Worm (Caenorhabditis elegans) whole organism, L2 larva: ENCODE results near the gene lir-3.

Source experiments
- F13H6.1 ChIP-seq: sonication (generic microtip); optimal IDR thresholded peaks from 2 replicates; lab custom pipeline; 2016; ENCODE audit warnings: missing genetic modification characterization, missing compliant biosample characterization
- ama-1 ChIP-seq: fragments of 150-350 bp; optimal IDR thresholded peaks from 2 replicates; lab custom pipeline; 2018; ENCODE audit warnings: inconsistent platforms
- blmp-1 ChIP-seq: sonication (generic microtip); optimal IDR thresholded peaks from 2 replicates; lab custom pipeline; 2017; ENCODE audit warnings: missing genetic modification characterization, mild to moderate bottlenecking, missing compliant biosample characterization, antibody characterized with exemption, moderate library complexity; ENCODE audit not compliant: insufficient read depth
- ceh-16 ChIP-seq: fragments of 150-350 bp; optimal IDR thresholded peaks from 2 replicates; lab custom pipeline; 2014; ENCODE audit warnings: missing biosample characterization, missing genetic modification characterization
- ceh-82 ChIP-seq: fragments of 150-350 bp; optimal IDR thresholded peaks from 2 replicates; lab custom pipeline; 2014; ENCODE audit warnings: missing biosample characterization, missing genetic modification characterization
- crh-2 ChIP-seq: sonication (generic microtip); optimal IDR thresholded peaks from 2 replicates; lab custom pipeline; 2017; ENCODE audit warnings: missing biosample characterization, missing genetic modification characterization
- dmd-4 ChIP-seq: sonication (generic microtip); optimal IDR thresholded peaks from 2 replicates; lab custom pipeline; 2017; ENCODE audit warnings: missing biosample characterization, missing genetic modification characterization
- egl-27 ChIP-seq: sonication (generic microtip); optimal IDR thresholded peaks from 3 replicates; lab custom pipeline; 2017; ENCODE audit warnings: missing biosample characterization, missing genetic modification reagents, missing genetic modification characterization
- elt-1 ChIP-seq: fragments of 150-350 bp; optimal IDR thresholded peaks from 2 replicates; lab custom pipeline; 2014; ENCODE audit warnings: missing biosample characterization, missing genetic modification characterization
- elt-3 ChIP-seq: sonication (generic microtip); optimal IDR thresholded peaks from 2 replicates; lab custom pipeline; 2017; ENCODE audit warnings: missing biosample characterization, missing genetic modification characterization
- fos-1 ChIP-seq: fragments of 150-350 bp; optimal IDR thresholded peaks from 2 replicates; lab custom pipeline; 2014; ENCODE audit warnings: missing biosample characterization, missing genetic modification characterization
- lin-13 ChIP-seq: fragments of 150-350 bp; optimal IDR thresholded peaks from 2 replicates; lab custom pipeline; 2014; ENCODE audit warnings: missing biosample characterization, missing genetic modification reagents, missing genetic modification characterization
- lin-39 ChIP-seq: fragments of 150-350 bp; optimal IDR thresholded peaks from 2 replicates; lab custom pipeline; 2014; ENCODE audit warnings: missing biosample characterization, missing genetic modification reagents, missing genetic modification characterization
- mbf-1 ChIP-seq: sonication (generic microtip); optimal IDR thresholded peaks from 2 replicates; lab custom pipeline; 2017; ENCODE audit warnings: missing biosample characterization, missing genetic modification characterization
- nhr-10 ChIP-seq: sonication (generic microtip); optimal IDR thresholded peaks from 2 replicates; lab custom pipeline; 2017; ENCODE audit warnings: missing biosample characterization, missing genetic modification characterization
- nhr-11 ChIP-seq: fragments of 150-350 bp; optimal IDR thresholded peaks from 2 replicates; lab custom pipeline; 2014; ENCODE audit warnings: missing biosample characterization, missing genetic modification characterization
- nhr-12 ChIP-seq: fragments of 150-350 bp; optimal IDR thresholded peaks from 2 replicates; lab custom pipeline; 2014; ENCODE audit warnings: missing biosample characterization, missing genetic modification characterization
- nhr-129 ChIP-seq: fragments of 150-350 bp; optimal IDR thresholded peaks from 2 replicates; lab custom pipeline; 2014; ENCODE audit warnings: missing biosample characterization, missing genetic modification characterization
- nhr-21 ChIP-seq: fragments of 150-350 bp; optimal IDR thresholded peaks from 2 replicates; lab custom pipeline; 2014; ENCODE audit warnings: missing biosample characterization, missing genetic modification characterization
- nhr-6 ChIP-seq: fragments of 150-350 bp; optimal IDR thresholded peaks from 2 replicates; lab custom pipeline; 2014; ENCODE audit warnings: missing biosample characterization, missing genetic modification characterization
- nhr-77 ChIP-seq: fragments of 150-350 bp; optimal IDR thresholded peaks from 2 replicates; lab custom pipeline; 2014; ENCODE audit warnings: missing biosample characterization, missing genetic modification characterization
- sma-9 ChIP-seq, 2 experiments: fragments of 150-350 bp in 1 of 2; sonication (generic microtip) in 1 of 2; optimal IDR thresholded peaks; 2 replicates each; lab custom pipeline; 2014 to 2016; ENCODE audit warnings: missing genetic modification characterization in 2 of 2, mild to moderate bottlenecking in 1 of 2, missing biosample characterization in 1 of 2, missing compliant biosample characterization in 1 of 2, missing genetic modification reagents in 1 of 2, moderate library complexity in 1 of 2
- snpc-4 ChIP-seq: fragments of 150-350 bp; optimal IDR thresholded peaks from 2 replicates; lab custom pipeline; 2014; ENCODE audit warnings: missing biosample characterization, missing genetic modification characterization
- unc-62 ChIP-seq: fragments of 150-350 bp; optimal IDR thresholded peaks from 2 replicates; lab custom pipeline; 2014; ENCODE audit warnings: missing biosample characterization, missing genetic modification reagents, missing genetic modification characterization
- zag-1 ChIP-seq: fragments of 150-350 bp; optimal IDR thresholded peaks from 2 replicates; lab custom pipeline; 2014; ENCODE audit warnings: missing biosample characterization, missing genetic modification characterization
- ztf-11 ChIP-seq: sonication (generic microtip); optimal IDR thresholded peaks from 2 replicates; lab custom pipeline; 2017; ENCODE audit warnings: missing biosample characterization, missing genetic modification characterization
- ztf-4 ChIP-seq: fragments of 150-350 bp; optimal IDR thresholded peaks from 2 replicates; lab custom pipeline; 2014; ENCODE audit warnings: missing biosample characterization, missing genetic modification characterization

Gene lir-3

DNA sequence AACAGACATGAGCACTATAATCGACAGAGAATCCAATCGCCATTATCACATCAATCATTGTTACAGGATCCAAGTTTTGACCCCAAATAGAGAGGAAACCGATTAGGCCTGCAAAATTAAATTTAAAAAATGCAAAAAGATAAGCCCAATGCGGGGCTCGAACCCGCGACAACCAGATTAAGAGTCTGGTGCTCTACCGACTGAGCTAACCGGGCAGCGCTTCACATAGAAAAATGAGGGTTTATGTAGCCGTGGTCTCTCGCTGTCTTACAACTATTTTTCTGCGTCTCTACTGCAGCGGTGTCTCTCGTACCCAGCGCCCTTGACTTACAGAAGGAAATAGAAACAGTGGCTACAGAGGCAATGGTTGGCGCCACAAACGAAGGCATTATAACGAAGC lies 26.9 kb downstream of the lir-3 start (continued):
- TF ChIP-seq nhr-21 (tag; lab: Kevin White, UChicago) (peak; percentile 8), F13H6.1 (no peak), nhr-77 (tag; lab: Kevin White, UChicago) (no peak), lin-13 (peak; percentile 30), egl-27 (no peak), snpc-4 (tag; lab: Kevin White, UChicago) (peak; percentile 58), nhr-6 (tag; lab: Kevin White, UChicago) (no peak)

DNA sequence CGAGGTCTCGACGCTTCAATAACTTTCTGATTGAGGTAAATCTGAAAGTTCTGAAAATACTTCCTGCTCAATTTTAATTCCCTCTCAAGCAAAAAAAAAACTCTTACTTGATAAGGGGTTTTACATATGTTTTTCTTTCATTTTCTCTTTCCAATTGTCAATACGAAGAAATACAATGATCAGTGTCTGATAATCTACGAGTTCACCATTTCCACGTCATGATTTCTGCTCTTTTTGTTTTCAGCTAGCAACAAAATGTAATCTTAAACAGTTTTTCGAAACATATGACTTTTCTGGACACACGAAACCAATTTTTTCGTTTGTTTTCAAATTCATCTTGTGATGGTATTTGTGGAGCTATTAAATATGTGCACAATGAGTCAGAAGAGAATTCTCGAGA lies 28.4 kb downstream of the lir-3 start:
- TF ChIP-seq crh-2 (tag; lab: Kevin White, UChicago): peak; percentile 9
- no peak for TF ChIP-seq mbf-1

DNA sequence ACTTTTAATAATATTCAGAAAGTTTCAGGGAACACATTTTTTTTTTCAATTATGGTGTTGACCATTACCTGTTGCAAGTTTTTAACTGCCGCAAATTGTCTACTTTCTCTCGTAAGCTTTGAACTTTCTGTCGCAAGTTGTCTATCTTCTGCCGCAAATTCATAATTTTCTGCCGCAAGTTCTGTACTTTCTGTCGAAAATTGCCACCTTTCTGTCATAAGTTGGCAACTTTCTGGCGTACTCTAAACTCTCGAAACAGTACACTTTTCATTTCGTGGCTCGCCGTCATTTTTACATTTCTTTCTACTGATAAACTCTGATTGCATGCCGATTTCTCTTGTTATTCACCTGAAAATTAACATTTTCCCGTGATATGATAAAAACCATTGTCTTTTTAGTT lies 29.2 kb downstream of the lir-3 start:
- TF ChIP-seq fos-1 (tag; lab: Kevin White, UChicago): peak; percentile 8
- TF ChIP-seq egl-27: no peak

DNA sequence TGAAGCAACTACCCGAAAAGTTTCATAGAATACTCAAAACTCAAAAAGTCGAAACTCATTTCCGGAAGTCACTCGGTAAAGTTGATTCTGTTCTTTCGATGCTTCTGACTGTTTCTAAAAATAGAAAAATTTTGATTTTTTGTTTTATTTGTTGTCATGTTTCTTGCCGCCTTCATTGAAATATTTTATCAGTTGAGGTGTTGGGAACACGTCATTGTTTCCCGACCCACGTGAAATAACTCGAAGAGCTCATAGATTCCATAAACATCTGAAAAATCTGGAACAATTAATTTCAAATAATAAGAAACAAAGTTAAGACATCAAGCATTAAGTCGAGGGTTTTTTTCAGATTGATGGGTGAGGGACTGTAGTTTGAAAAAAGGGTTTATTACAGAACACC lies 29.6 kb downstream of the lir-3 start:
- TF ChIP-seq ztf-4 (tag; lab: Kevin White, UChicago) (no peak), nhr-77 (tag; lab: Kevin White, UChicago) (no peak), ceh-82 (tag; lab: Kevin White, UChicago) (no peak), zag-1 (tag; lab: Kevin White, UChicago) (no peak), nhr-129 (tag; lab: Kevin White, UChicago) (no peak), lin-39 (tag; lab: Kevin White, UChicago) (no peak), F13H6.1 (no peak), crh-2 (tag; lab: Kevin White, UChicago) (peak; percentile 14)
- TF ChIP-seq, all 48 proteins: peak for 1

DNA sequence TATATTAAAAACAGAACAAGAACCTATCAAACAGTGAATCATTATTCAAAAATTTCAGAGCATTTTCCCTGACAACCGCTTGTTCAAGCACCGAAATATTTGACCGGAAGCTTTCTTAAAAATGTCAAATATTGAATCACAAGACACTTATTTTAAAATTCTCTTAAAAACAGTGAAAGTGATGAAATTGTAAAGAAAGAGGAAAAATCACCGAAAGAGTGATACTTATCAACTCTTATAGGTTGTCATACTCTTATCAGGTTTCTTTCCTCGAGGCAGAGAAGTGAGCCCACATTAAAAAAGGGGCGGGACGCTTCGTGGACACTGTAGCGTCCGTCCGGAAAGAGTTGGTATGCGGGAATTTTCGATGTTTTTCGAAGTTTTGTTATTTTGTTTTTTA lies 30.8 kb downstream of the lir-3 start:
- TF ChIP-seq blmp-1 (tag; lab: Kevin White, UChicago) (peak; percentile 13), nhr-6 (tag; lab: Kevin White, UChicago) (no peak), fos-1 (tag; lab: Kevin White, UChicago) (peak; percentile 68)
- TF ChIP-seq, all 48 proteins: peak for 2

DNA sequence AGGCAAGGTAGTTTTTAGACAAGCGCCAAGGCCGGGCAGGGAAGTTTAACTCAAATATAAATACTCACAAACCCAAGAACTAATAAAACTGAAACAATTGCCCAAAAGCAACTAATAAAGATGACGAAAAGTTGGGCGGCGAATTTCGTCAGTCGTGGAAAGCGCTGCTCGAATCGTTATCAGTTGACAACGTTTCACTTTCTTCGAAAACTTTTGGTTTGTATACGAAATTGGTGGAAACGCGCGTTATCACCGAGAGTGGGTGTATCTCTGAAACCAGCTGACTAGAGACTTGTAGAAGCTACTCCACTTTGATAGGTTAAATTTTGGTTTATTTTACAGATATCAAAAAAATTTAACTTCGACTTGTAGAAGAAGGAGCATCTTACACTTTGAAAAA lies 31.5 kb downstream of the lir-3 start:
- TF ChIP-seq nhr-11 (tag; lab: Kevin White, UChicago) (no peak), nhr-12 (tag; lab: Kevin White, UChicago) (no peak), fos-1 (tag; lab: Kevin White, UChicago) (peak; percentile 55), nhr-129 (tag; lab: Kevin White, UChicago) (no peak), ceh-82 (tag; lab: Kevin White, UChicago) (no peak), sma-9 (GFP tag; optimal IDR thresholded peaks at IDR 0.05; lab: Kevin White, UChicago) (peak; percentile 33), sma-9 (tag; optimal IDR thresholded peaks at IDR 0.05; lab: Kevin White, UChicago) (no peak)

DNA sequence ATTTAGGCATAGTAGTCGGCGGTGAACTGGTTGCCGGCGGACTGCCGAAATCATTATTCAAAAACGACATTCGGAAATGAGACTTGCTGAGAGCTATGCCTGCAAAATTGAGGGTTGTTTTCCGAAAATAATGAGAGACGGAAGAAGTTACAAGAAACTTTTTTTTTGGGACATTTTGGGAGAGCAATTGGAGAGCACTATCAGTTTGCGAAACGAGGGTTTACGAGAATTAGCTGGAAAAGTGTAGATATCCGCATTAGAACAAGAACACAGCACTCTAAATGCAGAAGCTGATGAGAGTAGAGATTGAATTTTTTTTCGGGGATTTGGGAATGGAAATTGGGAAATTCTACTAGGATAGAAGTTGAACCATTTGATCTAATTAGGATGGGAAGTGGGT lies 32.1 kb downstream of the lir-3 start, which contains the start of gene pqm-1:
Gene pqm-1, minus strand, starts transcription at position 101 of the 400 bp plus-strand sequence.
- no peak for TF ChIP-seq dmd-4 (tag; lab: Kevin White, UChicago)
- TF ChIP-seq ceh-82 (tag; lab: Kevin White, UChicago): no peak
- TF ChIP-seq nhr-129 (tag; lab: Kevin White, UChicago): no peak
- no peak for TF ChIP-seq nhr-6 (tag; lab: Kevin White, UChicago)
- no peak for TF ChIP-seq ztf-11 (tag; lab: Kevin White, UChicago)
- TF ChIP-seq unc-62 (GFP tag; lab: Kevin White, UChicago): no peak
- no peak for TF ChIP-seq ama-1 (lab: Kevin White, UChicago)
- TF ChIP-seq nhr-10 (tag; lab: Kevin White, UChicago): no peak
- no peak for TF ChIP-seq ztf-4 (tag; lab: Kevin White, UChicago)
- TF ChIP-seq nhr-77 (tag; lab: Kevin White, UChicago): no peak
- TF ChIP-seq elt-1 (tag; lab: Kevin White, UChicago): no peak
- TF ChIP-seq mbf-1: no peak
- no peak for TF ChIP-seq nhr-21 (tag; lab: Kevin White, UChicago)
- TF ChIP-seq ceh-16 (tag; lab: Kevin White, UChicago): no peak
- TF ChIP-seq elt-3: no peak
- TF ChIP-seq sma-9 (GFP tag; optimal IDR thresholded peaks at IDR 0.05; lab: Kevin White, UChicago): no peak
- no peak for TF ChIP-seq sma-9 (tag; optimal IDR thresholded peaks at IDR 0.05; lab: Kevin White, UChicago)
